Worm (Caenorhabditis elegans) whole organism, young adult: ENCODE results near the gene vap-1.

Experiments used
- B0261.1 ChIP-seq: sonication (generic microtip); optimal IDR thresholded peaks from 2 replicates; lab custom pipeline; 2016; ENCODE audit warnings: mild to moderate bottlenecking, missing genetic modification characterization, moderate library complexity, missing compliant biosample characterization
- B0336.3 ChIP-seq: fragments of 200-800 bp; sonication (Bioruptor generic); IDR thresholded peaks from 2 replicates; pipeline ENCODE4 v1.3.6; 2022; ENCODE audit warnings: missing genetic modification characterization, missing compliant biosample characterization
- F37B4.10 ChIP-seq: fragments of 200-800 bp; sonication (Bioruptor generic); IDR thresholded peaks from 2 replicates; pipeline ENCODE4 v1.3.6; 2022; ENCODE audit warnings: missing genetic modification characterization, missing compliant biosample characterization
- Y53F4B.3 ChIP-seq: fragments of 200-800 bp; sonication (Bioruptor generic); IDR thresholded peaks from 2 replicates; pipeline ENCODE4 v1.3.6; 2022; ENCODE audit warnings: missing genetic modification reagents, missing genetic modification characterization, missing compliant biosample characterization
- Y53G8AR.9 ChIP-seq: fragments of 200-800 bp; sonication (Bioruptor generic); conservative IDR thresholded peaks from 2 replicates; pipeline ENCODE4 v1.3.6; 2022; ENCODE audit warnings: missing genetic modification reagents, missing genetic modification characterization, missing compliant biosample characterization
- Y67H2A.10 ChIP-seq: fragments of 200-800 bp; sonication (Bioruptor generic); conservative IDR thresholded peaks from 2 replicates; pipeline ENCODE4 v1.3.6; 2022; ENCODE audit warnings: missing genetic modification reagents, missing genetic modification characterization, missing compliant biosample characterization
- Y95B8A.8 ChIP-seq: fragments of 200-800 bp; sonication (Bioruptor generic); IDR thresholded peaks from 2 replicates; pipeline ENCODE4 v1.3.6; 2022; ENCODE audit warnings: missing genetic modification reagents, missing genetic modification characterization, missing compliant biosample characterization
- aptf-2 ChIP-seq: fragments of 200-800 bp; sonication (Bioruptor generic); conservative IDR thresholded peaks from 2 replicates; pipeline ENCODE4 v1.3.6; 2022; ENCODE audit warnings: missing genetic modification reagents, missing genetic modification characterization, missing compliant biosample characterization
- aptf-3 ChIP-seq: fragments of 200-800 bp; sonication (Bioruptor generic); IDR thresholded peaks from 2 replicates; pipeline ENCODE4 v1.3.6; 2022; ENCODE audit warnings: missing genetic modification characterization, missing compliant biosample characterization
- attf-3 ChIP-seq: fragments of 200-800 bp; sonication (Bioruptor generic); conservative IDR thresholded peaks from 2 replicates; pipeline ENCODE4 v1.3.6; 2022; ENCODE audit warnings: missing genetic modification reagents, missing genetic modification characterization, missing compliant biosample characterization
- attf-6 ChIP-seq: fragments of 200-800 bp; sonication (Bioruptor generic); IDR thresholded peaks from 2 replicates; pipeline ENCODE4 v1.3.6; 2022; ENCODE audit warnings: missing genetic modification reagents, missing genetic modification characterization, missing compliant biosample characterization
- cebp-2 ChIP-seq: fragments of 200-800 bp; sonication (Bioruptor generic); IDR thresholded peaks from 2 replicates; pipeline ENCODE4 v1.3.6; 2022; ENCODE audit warnings: missing genetic modification characterization, missing compliant biosample characterization
- ceh-27 ChIP-seq: fragments of 200-800 bp; sonication (Bioruptor generic); optimal IDR thresholded peaks from 2 replicates; lab custom pipeline; 2018; ENCODE audit warnings: mild to moderate bottlenecking, missing genetic modification characterization, moderate library complexity, missing compliant biosample characterization
- ceh-40 ChIP-seq: fragments of 200-800 bp; sonication (Bioruptor generic); IDR thresholded peaks from 2 replicates; pipeline ENCODE4 v1.3.6; 2022; ENCODE audit warnings: missing genetic modification characterization, missing compliant biosample characterization
- die-1 ChIP-seq: sonication (generic microtip); optimal IDR thresholded peaks from 2 replicates; lab custom pipeline; 2016; ENCODE audit warnings: missing genotype, mild to moderate bottlenecking, missing genetic modification characterization, missing compliant biosample characterization
- dox-1 ChIP-seq: fragments of 200-800 bp; sonication (Bioruptor generic); IDR thresholded peaks from 2 replicates; pipeline ENCODE4 v1.3.6; 2022; ENCODE audit warnings: missing genetic modification reagents, missing genetic modification characterization, missing compliant biosample characterization
- dpl-1 ChIP-seq: fragments of 150-350 bp; optimal IDR thresholded peaks from 2 replicates; lab custom pipeline; 2014; ENCODE audit warnings: missing biosample characterization, missing genetic modification reagents, missing genetic modification characterization
- efl-1 ChIP-seq: fragments of 150-350 bp; optimal IDR thresholded peaks from 2 replicates; lab custom pipeline; 2014; ENCODE audit warnings: missing biosample characterization, missing genetic modification reagents, missing genetic modification characterization
- egl-18 ChIP-seq: fragments of 200-800 bp; sonication (Bioruptor generic); IDR thresholded peaks from 2 replicates; pipeline ENCODE4 v1.3.6; 2022; ENCODE audit warnings: missing genetic modification reagents, missing genetic modification characterization, missing compliant biosample characterization
- egrh-3 ChIP-seq: fragments of 200-800 bp; sonication (Bioruptor generic); IDR thresholded peaks from 2 replicates; pipeline ENCODE4 v1.3.6; 2022; ENCODE audit warnings: missing genetic modification reagents, missing genetic modification characterization, missing compliant biosample characterization
- ekl-4 ChIP-seq: fragments of 200-800 bp; sonication (Bioruptor generic); IDR thresholded peaks from 2 replicates; pipeline ENCODE4 v1.3.6; 2022; ENCODE audit warnings: missing genetic modification reagents, missing genetic modification characterization, missing compliant biosample characterization
- hlh-26 ChIP-seq: fragments of 200-800 bp; sonication (Bioruptor generic); conservative IDR thresholded peaks from 2 replicates; pipeline ENCODE4 v1.3.6; 2022; ENCODE audit warnings: missing genetic modification reagents, missing genetic modification characterization, missing compliant biosample characterization
- hrde-1 ChIP-seq: sonication (generic microtip); optimal IDR thresholded peaks from 2 replicates; lab custom pipeline; 2016; ENCODE audit warnings: missing genetic modification characterization, mild to moderate bottlenecking, missing compliant biosample characterization, moderate library complexity, missing genotype, missing genetic modification reagents, borderline replicate concordance
- let-607 ChIP-seq, 2 experiments: fragments of 200-800 bp in 1 of 2; sonication (Bioruptor generic) in 1 of 2; sonication (generic microtip) in 1 of 2; optimal IDR thresholded peaks; 2 replicates each; lab custom pipeline; 2016 to 2018; ENCODE audit warnings: mild to moderate bottlenecking in 2 of 2, missing compliant biosample characterization in 2 of 2, missing genetic modification characterization in 2 of 2, moderate library complexity in 2 of 2, missing genotype in 1 of 2
- lsy-27 ChIP-seq: sonication (generic microtip); optimal IDR thresholded peaks from 2 replicates; lab custom pipeline; 2017; ENCODE audit warnings: missing genetic modification characterization, mild to moderate bottlenecking, missing compliant biosample characterization, antibody characterized with exemption, missing genotype, borderline replicate concordance; ENCODE audit not compliant: insufficient read depth
- madf-10 ChIP-seq: sonication (generic microtip); optimal IDR thresholded peaks from 2 replicates; lab custom pipeline; 2016; ENCODE audit warnings: mild to moderate bottlenecking, missing genetic modification characterization, missing compliant biosample characterization
- madf-6 ChIP-seq: fragments of 200-800 bp; sonication (Bioruptor generic); IDR thresholded peaks from 2 replicates; pipeline ENCODE4 v1.3.6; 2022; ENCODE audit warnings: missing genetic modification reagents, missing genetic modification characterization, missing compliant biosample characterization
- mcd-1 ChIP-seq: fragments of 200-800 bp; sonication (Bioruptor generic); IDR thresholded peaks from 2 replicates; pipeline ENCODE4 v1.3.6; 2022; ENCODE audit warnings: missing genetic modification reagents, missing genetic modification characterization, missing compliant biosample characterization
- mes-4 ChIP-seq: sonication (generic microtip); optimal IDR thresholded peaks from 2 replicates; lab custom pipeline; 2016; ENCODE audit warnings: missing genotype, missing genetic modification characterization, missing compliant biosample characterization
- nhr-120 ChIP-seq: fragments of 200-800 bp; sonication (Bioruptor generic); IDR thresholded peaks from 2 replicates; pipeline ENCODE4 v1.3.6; 2022; ENCODE audit warnings: missing genetic modification characterization, missing compliant biosample characterization
- nhr-80 ChIP-seq: sonication (generic microtip); optimal IDR thresholded peaks from 2 replicates; lab custom pipeline; 2016; ENCODE audit warnings: missing genetic modification characterization, missing compliant biosample characterization
- nhr-90 ChIP-seq: sonication (generic microtip); optimal IDR thresholded peaks from 2 replicates; lab custom pipeline; 2016; ENCODE audit warnings: missing genotype, mild to moderate bottlenecking, missing genetic modification characterization, missing compliant biosample characterization
- rec-8 ChIP-seq, 2 experiments: sonication (generic microtip); optimal IDR thresholded peaks; 2 replicates each; lab custom pipeline; 2016; ENCODE audit warnings: mild to moderate bottlenecking in 2 of 2, missing genetic modification characterization in 2 of 2, missing genetic modification reagents in 2 of 2, missing genotype in 2 of 2, missing biosample characterization in 1 of 2, missing compliant biosample characterization in 1 of 2, moderate library complexity in 1 of 2
- repo-1 ChIP-seq: sonication (generic microtip); optimal IDR thresholded peaks from 2 replicates; lab custom pipeline; 2017; ENCODE audit warnings: mild to moderate bottlenecking, missing genetic modification characterization, missing compliant biosample characterization
- sdz-38 ChIP-seq: sonication (generic microtip); optimal IDR thresholded peaks from 2 replicates; lab custom pipeline; 2016; ENCODE audit warnings: missing genotype, missing genetic modification characterization, missing compliant biosample characterization
- snpc-1.3 ChIP-seq: sonication (generic microtip); optimal IDR thresholded peaks from 2 replicates; lab custom pipeline; 2017; ENCODE audit warnings: missing genetic modification characterization, mild to moderate bottlenecking, missing compliant biosample characterization, antibody characterized with exemption, moderate library complexity, missing genotype, missing genetic modification reagents; ENCODE audit not compliant: insufficient read depth
- sptf-2 ChIP-seq: fragments of 200-800 bp; sonication (Bioruptor generic); optimal IDR thresholded peaks from 2 replicates; lab custom pipeline; 2018; ENCODE audit warnings: mild to moderate bottlenecking, missing genetic modification characterization, missing compliant biosample characterization
- tbp1 ChIP-seq: fragments of 200-800 bp; sonication (Bioruptor generic); optimal IDR thresholded peaks from 2 replicates; lab custom pipeline; 2018; ENCODE audit warnings: mild to moderate bottlenecking, missing genetic modification characterization, missing compliant biosample characterization
- tlf-1 ChIP-seq: fragments of 200-800 bp; sonication (Bioruptor generic); optimal IDR thresholded peaks from 2 replicates; lab custom pipeline; 2018; ENCODE audit warnings: mild to moderate bottlenecking, missing genetic modification characterization, missing compliant biosample characterization
- unc-130 ChIP-seq: sonication (generic microtip); optimal IDR thresholded peaks from 2 replicates; lab custom pipeline; 2016; ENCODE audit warnings: missing genetic modification reagents, missing genetic modification characterization, missing compliant biosample characterization
- ztf-18 ChIP-seq: sonication (generic microtip); optimal IDR thresholded peaks from 2 replicates; lab custom pipeline; 2016; ENCODE audit warnings: missing genotype, mild to moderate bottlenecking, missing genetic modification characterization, missing compliant biosample characterization

Gene vap-1

DNA sequence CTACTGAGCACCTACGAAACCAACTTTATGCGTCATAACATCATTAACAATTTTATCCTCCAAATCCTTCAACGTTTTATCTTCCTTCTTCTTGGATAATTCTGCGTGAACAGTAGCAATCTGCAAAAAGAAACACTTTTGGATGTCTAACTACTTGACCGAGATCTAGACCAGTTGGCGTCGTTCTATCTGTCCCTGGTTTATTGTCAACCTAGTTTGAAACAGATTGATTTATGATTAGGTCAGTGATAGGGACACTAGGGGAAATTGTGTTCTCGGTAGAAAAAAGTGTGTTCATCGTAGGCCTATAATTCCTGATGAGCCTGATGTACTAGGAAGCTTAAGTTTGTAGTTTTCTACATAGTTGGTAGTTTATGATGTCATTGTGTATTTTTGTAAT lies 22.4 kb downstream of the vap-1 start:
- TF ChIP-seq rec-8 (tag; optimal IDR thresholded peaks at IDR 0.05; lab: Kevin White, UChicago), result no peak
- TF ChIP-seq madf-6 (GFP tag; lab: Robert Waterston, UW), result no peak
- TF ChIP-seq dox-1 (GFP tag; lab: Robert Waterston, UW), result no peak
- TF ChIP-seq nhr-120 (GFP tag; lab: Robert Waterston, UW), result no peak
- no peak for TF ChIP-seq F37B4.10 (GFP tag; lab: Robert Waterston, UW)
- TF ChIP-seq attf-3 (GFP tag; lab: Robert Waterston, UW), result no peak
- no peak for TF ChIP-seq egrh-3 (GFP tag; lab: Robert Waterston, UW)
- TF ChIP-seq attf-6 (GFP tag; lab: Robert Waterston, UW), result no peak
- TF ChIP-seq mcd-1, result no peak

DNA sequence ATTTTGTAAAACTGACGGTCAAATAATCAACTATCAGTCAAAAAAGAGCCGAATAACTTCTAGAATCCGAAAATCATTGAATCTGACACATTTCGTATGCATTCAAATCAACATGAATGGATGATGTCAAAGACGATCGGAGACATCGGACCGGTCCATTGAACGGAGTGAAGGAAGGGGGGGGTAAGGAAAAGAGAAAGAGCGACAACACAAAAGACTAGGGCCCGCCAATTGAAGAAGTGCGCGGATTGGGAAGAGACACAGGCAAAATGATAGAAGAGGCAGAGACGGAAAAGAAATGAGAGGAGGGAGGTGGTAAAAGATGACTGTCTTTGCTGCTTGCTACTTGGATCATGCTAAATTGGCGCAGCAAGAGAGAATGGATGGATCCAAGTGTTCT lies 26.8 kb downstream of the vap-1 start:
- TF ChIP-seq mes-4 (tag; lab: Kevin White, UChicago), result no peak

DNA sequence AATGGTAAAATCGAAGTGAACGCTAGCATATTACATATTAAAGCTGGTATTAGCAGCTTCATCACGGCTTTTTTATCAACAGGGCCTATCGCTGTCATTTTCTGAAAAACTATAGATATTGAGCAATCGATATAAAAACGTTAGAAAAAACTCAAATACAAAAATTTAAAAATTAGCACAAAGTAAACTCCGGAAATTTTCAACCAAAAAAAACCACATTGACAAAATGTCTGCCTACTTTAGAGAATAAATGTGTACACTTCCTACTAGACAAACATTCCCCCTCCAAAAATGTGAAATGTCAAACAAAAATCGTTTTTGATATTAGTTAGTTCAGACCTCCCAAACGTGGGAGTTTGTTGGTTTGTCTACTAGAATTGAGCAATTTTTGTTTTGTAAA lies 27.8 kb downstream of the vap-1 start, which contains the start of gene mfsd-10:
Gene mfsd-10, minus strand, starts transcription at position 101 of the 400 bp plus-strand sequence.
- no peak for TF ChIP-seq nhr-90 (tag; lab: Kevin White, UChicago)
- no peak for TF ChIP-seq efl-1
- TF ChIP-seq ztf-18 (tag; lab: Kevin White, UChicago), result no peak
- TF ChIP-seq snpc-1.3 (tag; lab: Kevin White, UChicago), result no peak
- no peak for TF ChIP-seq tbp1 (GFP tag; lab: Kevin White, UChicago)
- TF ChIP-seq B0261.1 (tag; lab: Kevin White, UChicago), result no peak

DNA sequence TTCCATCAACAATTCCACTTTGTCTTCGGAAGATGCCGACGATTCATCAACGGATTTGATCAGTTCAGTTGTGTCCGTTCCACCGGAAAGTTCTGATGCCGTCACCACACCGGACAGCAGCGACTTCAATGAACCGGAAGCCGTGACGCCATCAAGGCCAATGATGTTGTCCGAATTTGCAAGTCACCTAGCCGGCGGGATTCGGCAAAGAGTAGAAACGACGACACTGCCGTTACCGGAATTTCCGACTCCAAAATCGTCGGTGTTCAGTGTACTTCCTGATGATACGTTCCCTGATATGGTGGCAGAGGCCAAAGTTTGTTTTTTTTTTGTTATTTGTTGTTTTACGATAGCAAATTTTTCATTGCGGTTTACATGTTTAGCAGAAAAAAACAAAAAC lies 32.9 kb downstream of the vap-1 start:
- TF ChIP-seq ceh-40 (no peak), madf-10 (tag; lab: Kevin White, UChicago) (no peak), egl-18 (GFP tag; lab: Robert Waterston, UW) (no peak), sdz-38 (tag; lab: Kevin White, UChicago) (no peak), sptf-2 (GFP tag; lab: Kevin White, UChicago) (no peak), dpl-1 (GFP tag; lab: Kevin White, UChicago) (no peak), rec-8 (tag; optimal IDR thresholded peaks at IDR 0.05; lab: Kevin White, UChicago) (no peak), cebp-2 (no peak), let-607 (tag; optimal IDR thresholded peaks at IDR 0.05; lab: Kevin White, UChicago) (no peak)

DNA sequence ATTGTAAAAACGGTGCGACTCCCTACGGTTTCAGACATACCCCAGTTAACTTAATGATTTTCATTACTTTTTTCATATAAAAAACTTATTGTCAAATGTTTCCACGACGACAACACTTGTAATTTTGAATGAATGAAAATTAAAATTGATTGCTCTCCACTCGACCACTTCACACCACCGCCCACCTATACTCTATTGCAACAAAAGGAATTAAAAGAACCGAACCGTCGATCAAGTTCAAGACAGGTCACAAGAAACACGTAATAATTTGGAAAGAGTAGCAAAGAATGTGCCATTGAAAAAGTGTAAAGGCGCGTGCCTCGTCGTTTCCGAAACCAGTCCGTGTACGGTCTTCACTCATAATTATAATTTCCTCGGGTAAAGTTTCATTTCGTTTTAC lies 33.8 kb downstream of the vap-1 start, which contains the start of gene F10D7.11:
Gene F10D7.11, plus strand, starts transcription at position 301 of the 400 bp plus-strand sequence.
- TF ChIP-seq Y53F4B.3 (GFP tag; lab: Robert Waterston, UW) (no peak), ceh-27 (GFP tag; lab: Kevin White, UChicago) (peak; percentile 52), unc-130 (GFP tag; lab: Kevin White, UChicago) (no peak), ekl-4 (no peak), Y67H2A.10 (GFP tag; lab: Robert Waterston, UW) (no peak)

DNA sequence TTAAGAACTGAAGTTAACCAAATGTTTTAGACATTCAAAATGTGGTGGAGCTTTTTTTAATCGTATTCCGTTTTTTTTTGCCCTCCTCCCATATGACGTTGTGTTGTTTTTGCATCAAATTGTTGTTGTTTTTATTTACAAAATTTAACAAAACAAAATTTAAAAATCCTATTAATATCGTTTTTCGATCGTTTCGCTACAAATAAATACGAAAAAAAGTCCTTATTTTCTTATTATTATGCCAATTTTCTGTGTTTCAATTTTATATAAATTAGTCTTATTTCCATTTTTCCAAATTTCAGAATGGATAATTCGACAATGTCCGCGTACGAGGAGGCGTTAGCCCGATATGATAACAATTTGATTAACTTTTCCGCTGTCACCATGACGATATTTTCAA lies 36.9 kb downstream of the vap-1 start, which contains the start of gene npr-36:
Gene npr-36, plus strand, starts transcription at position 301 of the 400 bp plus-strand sequence.
- TF ChIP-seq aptf-2 (GFP tag; lab: Robert Waterston, UW), result no peak
- no peak for TF ChIP-seq repo-1 (tag; lab: Kevin White, UChicago)
- no peak for TF ChIP-seq Y95B8A.8 (GFP tag; lab: Robert Waterston, UW)
- no peak for TF ChIP-seq hlh-26 (GFP tag; lab: Robert Waterston, UW)
- TF ChIP-seq aptf-3 (GFP tag; lab: Robert Waterston, UW), result no peak
- TF ChIP-seq tlf-1 (GFP tag; lab: Kevin White, UChicago), result no peak
- TF ChIP-seq nhr-80 (tag; lab: Kevin White, UChicago), result no peak
- TF ChIP-seq hrde-1 (tag; lab: Kevin White, UChicago), result no peak
- no peak for TF ChIP-seq die-1 (tag; lab: Kevin White, UChicago)
- TF ChIP-seq Y53G8AR.9 (GFP tag; lab: Robert Waterston, UW), result no peak
- TF ChIP-seq ceh-27 (GFP tag; lab: Kevin White, UChicago), result no peak
- no peak for TF ChIP-seq lsy-27 (tag; lab: Kevin White, UChicago)
- no peak for TF ChIP-seq madf-6 (GFP tag; lab: Robert Waterston, UW)
- no peak for TF ChIP-seq B0336.3 (GFP tag; lab: Robert Waterston, UW)
